Worm (Caenorhabditis elegans) whole organism, mixed stage, embryonic: Measurements from ENCODE around the gene sri-34.

Experiments used
- M03D4.4 ChIP-seq: sonication (generic microtip); optimal IDR thresholded peaks from 2 replicates; lab custom pipeline; 2017; ENCODE audit warnings: mild to moderate bottlenecking, missing genetic modification characterization, missing compliant biosample characterization
- bed-3 ChIP-seq: fragments of 200-800 bp; sonication (Bioruptor generic); optimal IDR thresholded peaks from 3 replicates; lab custom pipeline; 2018; ENCODE audit warnings: mild to moderate bottlenecking, missing genetic modification characterization, moderate library complexity, missing compliant biosample characterization
- blmp-1 ChIP-seq: fragments of 150-350 bp; optimal IDR thresholded peaks from 2 replicates; lab custom pipeline; 2014; ENCODE audit warnings: missing biosample characterization, missing genetic modification characterization
- ceh-39 ChIP-seq: fragments of 150-350 bp; optimal IDR thresholded peaks from 2 replicates; lab custom pipeline; 2014; ENCODE audit warnings: missing biosample characterization, missing genetic modification characterization
- ceh-43 ChIP-seq: fragments of 200-800 bp; sonication (Bioruptor generic); optimal IDR thresholded peaks from 2 replicates; lab custom pipeline; 2018; ENCODE audit warnings: mild to moderate bottlenecking, missing genetic modification characterization, moderate library complexity, missing compliant biosample characterization
- ceh-83 ChIP-seq: fragments of 200-800 bp; sonication (Bioruptor generic); optimal IDR thresholded peaks from 2 replicates; lab custom pipeline; 2018; ENCODE audit warnings: mild to moderate bottlenecking, missing genetic modification characterization, missing compliant biosample characterization
- ces-1 ChIP-seq: fragments of 150-350 bp; optimal IDR thresholded peaks from 2 replicates; lab custom pipeline; 2014; ENCODE audit warnings: missing biosample characterization, missing genetic modification reagents, missing genetic modification characterization
- cnd-1 ChIP-seq: fragments of 200-800 bp; sonication (Bioruptor generic); optimal IDR thresholded peaks from 2 replicates; lab custom pipeline; 2018; ENCODE audit warnings: mild to moderate bottlenecking, missing genetic modification characterization, missing compliant biosample characterization
- drap-1 ChIP-seq: fragments of 200-800 bp; sonication (Bioruptor generic); optimal IDR thresholded peaks from 3 replicates; lab custom pipeline; 2018; ENCODE audit warnings: mild to moderate bottlenecking, missing genetic modification characterization, missing compliant biosample characterization
- elt-1 ChIP-seq: sonication (generic microtip); optimal IDR thresholded peaks from 2 replicates; lab custom pipeline; 2017; ENCODE audit warnings: missing genetic modification characterization, mild to moderate bottlenecking, missing compliant biosample characterization, antibody characterized with exemption, moderate library complexity, borderline replicate concordance; ENCODE audit not compliant: insufficient read depth
- elt-3 ChIP-seq: fragments of 150-350 bp; optimal IDR thresholded peaks from 2 replicates; lab custom pipeline; 2014; ENCODE audit warnings: missing biosample characterization, missing genetic modification characterization
- flh-1 ChIP-seq: fragments of 200-800 bp; sonication (Bioruptor generic); optimal IDR thresholded peaks from 2 replicates; lab custom pipeline; 2018; ENCODE audit warnings: mild to moderate bottlenecking, missing genetic modification characterization, moderate library complexity, missing compliant biosample characterization
- ham-2 ChIP-seq: fragments of 200-800 bp; sonication (Bioruptor generic); optimal IDR thresholded peaks from 2 replicates; lab custom pipeline; 2018; ENCODE audit warnings: mild to moderate bottlenecking, missing genetic modification characterization, missing compliant biosample characterization
- hlh-1 ChIP-seq: fragments of 150-350 bp; optimal IDR thresholded peaks from 2 replicates; lab custom pipeline; 2014; ENCODE audit warnings: missing biosample characterization, missing genetic modification reagents, missing genetic modification characterization
- lin-13 ChIP-seq: fragments of 150-350 bp; optimal IDR thresholded peaks from 2 replicates; lab custom pipeline; 2014; ENCODE audit warnings: missing biosample characterization, missing genetic modification characterization
- mab-5 ChIP-seq: fragments of 150-350 bp; optimal IDR thresholded peaks from 2 replicates; lab custom pipeline; 2014; ENCODE audit warnings: missing biosample characterization, missing genetic modification characterization
- mls-2 ChIP-seq: sonication (generic microtip); optimal IDR thresholded peaks from 2 replicates; lab custom pipeline; 2016; ENCODE audit warnings: mild to moderate bottlenecking, missing genetic modification characterization, moderate library complexity, missing compliant biosample characterization
- nhr-12 ChIP-seq: fragments of 150-350 bp; optimal IDR thresholded peaks from 2 replicates; lab custom pipeline; 2014; ENCODE audit warnings: missing biosample characterization, missing genetic modification characterization
- nhr-2 ChIP-seq: fragments of 150-350 bp; optimal IDR thresholded peaks from 2 replicates; lab custom pipeline; 2014; ENCODE audit warnings: missing biosample characterization, missing genetic modification characterization
- nhr-237 ChIP-seq: fragments of 150-350 bp; optimal IDR thresholded peaks from 2 replicates; lab custom pipeline; 2014; ENCODE audit warnings: missing biosample characterization, missing genetic modification characterization
- nhr-28 ChIP-seq: fragments of 150-350 bp; optimal IDR thresholded peaks from 2 replicates; lab custom pipeline; 2014; ENCODE audit warnings: missing biosample characterization, missing genetic modification characterization
- nhr-76 ChIP-seq: sonication (generic microtip); optimal IDR thresholded peaks from 2 replicates; lab custom pipeline; 2017; ENCODE audit warnings: missing biosample characterization, missing genetic modification characterization
- pha-4 ChIP-seq: fragments of 150-350 bp; optimal IDR thresholded peaks from 2 replicates; lab custom pipeline; 2018; ENCODE audit warnings: missing biosample characterization, missing genetic modification reagents, missing genetic modification characterization
- sem-2 ChIP-seq: fragments of 200-800 bp; sonication (Bioruptor generic); optimal IDR thresholded peaks from 2 replicates; lab custom pipeline; 2018; ENCODE audit warnings: mild to moderate bottlenecking, missing genetic modification characterization, missing compliant biosample characterization
- snpc-4 ChIP-seq: fragments of 150-350 bp; optimal IDR thresholded peaks from 2 replicates; lab custom pipeline; 2014; ENCODE audit warnings: missing biosample characterization, missing genetic modification characterization
- sptf-1 ChIP-seq: sonication (generic microtip); optimal IDR thresholded peaks from 2 replicates; lab custom pipeline; 2017; ENCODE audit warnings: mild to moderate bottlenecking, missing genetic modification characterization, moderate library complexity, missing compliant biosample characterization
- tbx-8 ChIP-seq: fragments of 200-800 bp; sonication (Bioruptor generic); optimal IDR thresholded peaks from 2 replicates; lab custom pipeline; 2018; ENCODE audit warnings: mild to moderate bottlenecking, missing genetic modification characterization, moderate library complexity, missing compliant biosample characterization
- unc-120 ChIP-seq: sonication (generic microtip); optimal IDR thresholded peaks from 2 replicates; lab custom pipeline; 2017; ENCODE audit warnings: missing genetic modification characterization, missing compliant biosample characterization; ENCODE audit not compliant: poor library complexity, severe bottlenecking
- unc-39 ChIP-seq: fragments of 150-350 bp; optimal IDR thresholded peaks from 2 replicates; lab custom pipeline; 2014; ENCODE audit warnings: missing biosample characterization, missing genetic modification characterization
- unc-62 ChIP-seq: fragments of 150-350 bp; optimal IDR thresholded peaks from 2 replicates; lab custom pipeline; 2014; ENCODE audit warnings: missing biosample characterization, missing genetic modification reagents, missing genetic modification characterization
- zip-8 ChIP-seq: fragments of 150-350 bp; optimal IDR thresholded peaks from 2 replicates; lab custom pipeline; 2014; ENCODE audit warnings: missing biosample characterization, missing genetic modification characterization
- ztf-11 ChIP-seq: fragments of 150-350 bp; optimal IDR thresholded peaks from 2 replicates; lab custom pipeline; 2014; ENCODE audit warnings: missing biosample characterization, missing genetic modification characterization

The sri-34 gene

ce11 chrII:3113289-3113688 lies 45.6 kb downstream of the sri-34 start:
- TF ChIP-seq zip-8 (tag; lab: Kevin White, UChicago) = no peak
- no peak for TF ChIP-seq pha-4 (tag; lab: Kevin White, UChicago)
- TF ChIP-seq ztf-11 (tag; lab: Kevin White, UChicago) = no peak
- no peak for TF ChIP-seq unc-120 (tag; lab: Kevin White, UChicago)
- TF ChIP-seq mls-2 = no peak
- TF ChIP-seq nhr-2 (tag; lab: Kevin White, UChicago) = no peak
- TF ChIP-seq unc-62 (GFP tag; lab: Kevin White, UChicago) = no peak
- no peak for TF ChIP-seq nhr-237 (tag; lab: Kevin White, UChicago)
- TF ChIP-seq sptf-1 (tag; lab: Kevin White, UChicago) = no peak
- TF ChIP-seq cnd-1 = no peak
- no peak for TF ChIP-seq hlh-1 (tag; lab: Kevin White, UChicago)
- TF ChIP-seq nhr-28 = no peak
- TF ChIP-seq snpc-4 = no peak
- no peak for TF ChIP-seq nhr-76 (tag; lab: Kevin White, UChicago)
- no peak for TF ChIP-seq sem-2 (GFP tag; lab: Kevin White, UChicago)
- TF ChIP-seq blmp-1 (tag; lab: Kevin White, UChicago) = no peak
- TF ChIP-seq elt-3 (tag; lab: Kevin White, UChicago) = no peak
- no peak for TF ChIP-seq unc-39 (tag; lab: Kevin White, UChicago)
- TF ChIP-seq lin-13 (tag; lab: Kevin White, UChicago) = no peak
- TF ChIP-seq ceh-83 = no peak
- TF ChIP-seq, all 35 proteins: peak for 0

ce11 chrII:3112313-3112712 lies 46.6 kb downstream of the sri-34 start, which contains the start of gene Y25C1A.2:
Gene Y25C1A.2 (plus strand): TSS chrII:3112613.
- no peak for TF ChIP-seq lin-13 (tag; lab: Kevin White, UChicago)
- TF ChIP-seq unc-39 (tag; lab: Kevin White, UChicago) = no peak
- TF ChIP-seq nhr-28 = no peak
- no peak for TF ChIP-seq unc-62 (GFP tag; lab: Kevin White, UChicago)
- TF ChIP-seq nhr-237 (tag; lab: Kevin White, UChicago) = no peak
- TF ChIP-seq blmp-1 (tag; lab: Kevin White, UChicago) = no peak
- no peak for TF ChIP-seq tbx-8 (GFP tag; lab: Kevin White, UChicago)
- no peak for TF ChIP-seq ceh-83
- no peak for TF ChIP-seq mab-5 (tag; lab: Kevin White, UChicago)
- no peak for TF ChIP-seq pha-4 (tag; lab: Kevin White, UChicago)
- TF ChIP-seq ces-1 (GFP tag; lab: Kevin White, UChicago) = no peak

DNA sequence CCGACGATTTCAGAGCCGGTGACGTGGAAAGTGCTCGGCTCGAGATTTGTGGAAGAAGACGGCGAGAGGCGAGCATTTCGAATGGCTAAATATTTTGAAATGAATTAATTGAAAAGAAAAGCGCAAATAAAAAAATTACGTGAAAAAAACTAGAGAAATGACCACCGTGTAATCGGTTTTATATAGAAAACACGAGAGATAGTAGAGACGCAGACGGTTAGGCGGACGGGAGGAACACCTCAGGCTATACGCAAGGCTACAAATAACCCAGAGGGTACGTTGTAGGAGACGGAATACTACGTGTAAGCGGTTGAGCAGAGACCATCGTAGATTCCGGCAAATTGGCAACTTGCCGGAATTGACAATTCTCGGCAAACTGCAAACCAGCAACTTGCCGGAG lies 47.7 kb downstream of the sri-34 start, which contains the start of gene Y25C1A.13:
Gene Y25C1A.13, minus strand, starts transcription at position 101 of the 400 bp plus-strand sequence.
- no peak for TF ChIP-seq nhr-12 (tag; lab: Kevin White, UChicago)
- no peak for TF ChIP-seq ceh-83
- TF ChIP-seq elt-1 = no peak
- TF ChIP-seq flh-1 (GFP tag; lab: Kevin White, UChicago) = no peak
- no peak for TF ChIP-seq tbx-8 (GFP tag; lab: Kevin White, UChicago)
- no peak for TF ChIP-seq elt-3 (tag; lab: Kevin White, UChicago)
- no peak for TF ChIP-seq drap-1 (GFP tag; lab: Kevin White, UChicago)
- TF ChIP-seq M03D4.4 (tag; lab: Kevin White, UChicago) = no peak

DNA sequence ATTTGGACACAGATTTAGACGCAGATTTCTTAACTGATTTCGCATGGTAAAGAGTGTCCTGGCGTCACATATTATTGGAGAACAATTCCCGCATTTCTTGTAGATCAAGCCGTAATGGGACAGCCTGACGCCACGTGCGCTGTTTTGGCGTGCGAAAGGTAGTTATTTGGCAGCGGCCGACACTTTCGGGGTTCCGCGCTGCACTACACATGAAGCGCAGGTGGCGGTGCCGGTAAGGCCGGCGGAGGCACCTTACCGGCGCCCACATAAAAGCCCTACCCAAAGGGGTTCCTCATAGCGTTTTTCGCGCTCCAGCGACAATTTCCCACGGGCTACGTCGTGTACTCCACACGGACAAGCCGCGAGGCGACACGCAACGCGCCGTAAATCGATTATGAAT lies 48.8 kb downstream of the sri-34 start:
- TF ChIP-seq M03D4.4 (tag; lab: Kevin White, UChicago) = no peak
- no peak for TF ChIP-seq lin-13 (tag; lab: Kevin White, UChicago)
- no peak for TF ChIP-seq nhr-12 (tag; lab: Kevin White, UChicago)
- no peak for TF ChIP-seq sem-2 (GFP tag; lab: Kevin White, UChicago)
- no peak for TF ChIP-seq snpc-4
- TF ChIP-seq ceh-39 (tag; lab: Kevin White, UChicago) = no peak
- TF ChIP-seq nhr-28 = no peak
- TF ChIP-seq zip-8 (tag; lab: Kevin White, UChicago) = no peak
- TF ChIP-seq bed-3 (GFP tag; lab: Kevin White, UChicago) = no peak
- TF ChIP-seq ham-2 (GFP tag; lab: Kevin White, UChicago) = no peak
- no peak for TF ChIP-seq nhr-76 (tag; lab: Kevin White, UChicago)
- no peak for TF ChIP-seq cnd-1
- no peak for TF ChIP-seq nhr-2 (tag; lab: Kevin White, UChicago)
- no peak for TF ChIP-seq pha-4 (tag; lab: Kevin White, UChicago)
- no peak for TF ChIP-seq ceh-43
- no peak for TF ChIP-seq sptf-1 (tag; lab: Kevin White, UChicago)
- no peak for TF ChIP-seq unc-62 (GFP tag; lab: Kevin White, UChicago)
